Worm (Caenorhabditis elegans) whole organism, midembryonic: Measurements from ENCODE around the gene srh-128.

Source experiments
- T22C8.4 ChIP-seq: fragments of 200-800 bp; sonication (Bioruptor generic); IDR thresholded peaks from 2 replicates; pipeline ENCODE4 v1.3.6; 2022; ENCODE audit warnings: missing genetic modification characterization, missing compliant biosample characterization
- flt-1 ChIP-seq: fragments of 200-800 bp; sonication (Bioruptor generic); IDR thresholded peaks from 2 replicates; pipeline ENCODE4 v1.3.6; 2022; ENCODE audit warnings: missing genetic modification characterization, missing compliant biosample characterization
- klf-2 ChIP-seq: fragments of 200-800 bp; sonication (Bioruptor generic); conservative IDR thresholded peaks from 2 replicates; pipeline ENCODE4 v1.3.6; 2022; ENCODE audit warnings: missing genetic modification reagents, missing genetic modification characterization, missing compliant biosample characterization
- med-1 ChIP-seq: sonication (generic microtip); optimal IDR thresholded peaks from 2 replicates; lab custom pipeline; 2017; ENCODE audit warnings: missing genetic modification characterization, mild to moderate bottlenecking, missing compliant biosample characterization, antibody characterized with exemption, missing genetic modification reagents; ENCODE audit not compliant: insufficient read depth
- ref-1 ChIP-seq: fragments of 200-800 bp; sonication (Bioruptor generic); conservative IDR thresholded peaks from 2 replicates; pipeline ENCODE4 v1.3.6; 2022; ENCODE audit warnings: missing genetic modification reagents, missing genetic modification characterization, missing compliant biosample characterization
- tab-1 ChIP-seq: fragments of 200-800 bp; sonication (Bioruptor generic); IDR thresholded peaks from 2 replicates; pipeline ENCODE4 v1.3.6; 2022; ENCODE audit warnings: missing genetic modification characterization, missing compliant biosample characterization
- ztf-23 ChIP-seq: fragments of 200-800 bp; sonication (Bioruptor generic); IDR thresholded peaks from 2 replicates; pipeline ENCODE4 v1.3.6; 2022; ENCODE audit warnings: missing genetic modification reagents, missing genetic modification characterization, missing compliant biosample characterization
- ztf-29 ChIP-seq: fragments of 200-800 bp; sonication (Bioruptor generic); IDR thresholded peaks from 2 replicates; pipeline ENCODE4 v1.3.6; 2022; ENCODE audit warnings: missing genetic modification reagents, missing genetic modification characterization, missing compliant biosample characterization

- TF ChIP-seq flt-1 (GFP tag; lab: Robert Waterston, UW) (no peak), klf-2 (no peak), ref-1 (GFP tag; lab: Robert Waterston, UW) (no peak), ztf-29 (no peak), tab-1 (GFP tag; lab: Robert Waterston, UW) (no peak), T22C8.4 (GFP tag; lab: Robert Waterston, UW) (no peak), ztf-23 (GFP tag; lab: Robert Waterston, UW) (no peak), med-1 (GFP tag; lab: Kevin White, UChicago) (no peak)
Measured at ce11 chrII:2686985-2687675, 18.0 kb downstream of the srh-128 start, which contains the start of the genes sup-9 and nspf-1.
